Worm (Caenorhabditis elegans) whole organism, young adult: ENCODE measurements around the gene F01G10.5.

ENCODE experiments used
- D2030.7 ChIP-seq: fragments of 200-800 bp; sonication (Bioruptor generic); IDR thresholded peaks from 2 replicates; pipeline ENCODE4 v1.3.6; 2022; ENCODE audit warnings: missing genetic modification reagents, missing genetic modification characterization, missing compliant biosample characterization
- F10E7.11 ChIP-seq: sonication (generic microtip); optimal IDR thresholded peaks from 2 replicates; lab custom pipeline; 2017; ENCODE audit warnings: mild to moderate bottlenecking, missing genetic modification characterization, moderate library complexity, missing compliant biosample characterization
- Y56A3A.18 ChIP-seq: fragments of 200-800 bp; sonication (Bioruptor generic); IDR thresholded peaks from 2 replicates; pipeline ENCODE4 v1.3.6; 2022; ENCODE audit warnings: missing genetic modification reagents, missing genetic modification characterization, missing compliant biosample characterization
- aptf-3 ChIP-seq: fragments of 200-800 bp; sonication (Bioruptor generic); IDR thresholded peaks from 2 replicates; pipeline ENCODE4 v1.3.6; 2022; ENCODE audit warnings: missing genetic modification characterization, missing compliant biosample characterization
- ceh-27 ChIP-seq: fragments of 200-800 bp; sonication (Bioruptor generic); optimal IDR thresholded peaks from 2 replicates; lab custom pipeline; 2018; ENCODE audit warnings: mild to moderate bottlenecking, missing genetic modification characterization, moderate library complexity, missing compliant biosample characterization
- egl-18 ChIP-seq: fragments of 200-800 bp; sonication (Bioruptor generic); IDR thresholded peaks from 2 replicates; pipeline ENCODE4 v1.3.6; 2022; ENCODE audit warnings: missing genetic modification reagents, missing genetic modification characterization, missing compliant biosample characterization
- fkh-3 ChIP-seq: sonication (generic microtip); optimal IDR thresholded peaks from 2 replicates; lab custom pipeline; 2016; ENCODE audit warnings: mild to moderate bottlenecking, missing genetic modification characterization, missing compliant biosample characterization
- lin-40 ChIP-seq: sonication (generic microtip); optimal IDR thresholded peaks from 2 replicates; lab custom pipeline; 2016; ENCODE audit warnings: missing genetic modification characterization, mild to moderate bottlenecking, missing compliant biosample characterization, missing genotype, missing genetic modification reagents
- nfyb-1 ChIP-seq: fragments of 200-800 bp; sonication (Bioruptor generic); IDR thresholded peaks from 2 replicates; pipeline ENCODE4 v1.3.6; 2022; ENCODE audit warnings: missing genetic modification reagents, missing genetic modification characterization, missing compliant biosample characterization
- nhr-179 ChIP-seq: sonication (generic microtip); optimal IDR thresholded peaks from 2 replicates; lab custom pipeline; 2016; ENCODE audit warnings: mild to moderate bottlenecking, missing genetic modification characterization, missing compliant biosample characterization
- sdz-38 ChIP-seq: sonication (generic microtip); optimal IDR thresholded peaks from 2 replicates; lab custom pipeline; 2016; ENCODE audit warnings: missing genotype, missing genetic modification characterization, missing compliant biosample characterization
- sptf-2 ChIP-seq: fragments of 200-800 bp; sonication (Bioruptor generic); optimal IDR thresholded peaks from 2 replicates; lab custom pipeline; 2018; ENCODE audit warnings: mild to moderate bottlenecking, missing genetic modification characterization, missing compliant biosample characterization
- unc-130 ChIP-seq: sonication (generic microtip); optimal IDR thresholded peaks from 2 replicates; lab custom pipeline; 2016; ENCODE audit warnings: missing genetic modification reagents, missing genetic modification characterization, missing compliant biosample characterization
- ztf-26 ChIP-seq: sonication (generic microtip); optimal IDR thresholded peaks from 2 replicates; lab custom pipeline; 2017; ENCODE audit warnings: missing genetic modification characterization, missing compliant biosample characterization

ce11 chrIV:10252886-10253639, 22.2 kb upstream of the F01G10.5 start:
- TF ChIP-seq Y56A3A.18 (GFP tag; lab: Robert Waterston, UW): no peak
- no peak for TF ChIP-seq ztf-26 (tag; lab: Kevin White, UChicago)
- TF ChIP-seq ceh-27: no peak
- no peak for TF ChIP-seq unc-130 (GFP tag; lab: Kevin White, UChicago)
- no peak for TF ChIP-seq lin-40 (tag; lab: Kevin White, UChicago)
- TF ChIP-seq sdz-38 (tag; lab: Kevin White, UChicago): no peak
- no peak for TF ChIP-seq F10E7.11 (tag; lab: Kevin White, UChicago)
- TF ChIP-seq sptf-2 (GFP tag; lab: Kevin White, UChicago): no peak
- no peak for TF ChIP-seq nfyb-1 (GFP tag; lab: Robert Waterston, UW)
- TF ChIP-seq nhr-179: no peak
- no peak for TF ChIP-seq aptf-3 (GFP tag; lab: Robert Waterston, UW)
- TF ChIP-seq egl-18: no peak
- TF ChIP-seq fkh-3: no peak
- TF ChIP-seq D2030.7 (GFP tag; lab: Robert Waterston, UW): no peak
